Fruit fly (Drosophila melanogaster) whole organism, prepupa: ENCODE results near the gene CG3558.

Source experiments
- Blimp-1 ChIP-seq: fragments of 200-800 bp; sonication (Bioruptor generic); optimal IDR thresholded peaks from 3 replicates; lab custom pipeline; 2017; ENCODE audit warnings: missing biosample characterization, missing genetic modification characterization, mild to moderate bottlenecking, moderate library complexity, missing genetic modification reagents
- CG6792 ChIP-seq: fragments of 200-800 bp; sonication (Bioruptor generic); optimal IDR thresholded peaks from 3 replicates; lab custom pipeline; 2016; ENCODE audit warnings: missing biosample characterization, missing genetic modification characterization
- CG8319 ChIP-seq: fragments of 200-800 bp; sonication (Bioruptor generic); optimal IDR thresholded peaks from 3 replicates; lab custom pipeline; 2016; ENCODE audit warnings: missing biosample characterization, missing genetic modification characterization
- Eip78C ChIP-seq: fragments of 200-800 bp; sonication (Bioruptor generic); peaks from one replicate; lab custom pipeline; 2016; ENCODE audit warnings: missing biosample characterization, missing genetic modification characterization
- Eip93F ChIP-seq: fragments of 200-800 bp; sonication (Bioruptor generic); optimal IDR thresholded peaks from 2 replicates; lab custom pipeline; 2016; ENCODE audit warnings: missing biosample characterization, mild to moderate bottlenecking, missing genetic modification characterization
- Gug ChIP-seq: fragments of 200-800 bp; sonication (Bioruptor generic); IDR thresholded peaks from 2 replicates; pipeline ENCODE4 v1.3.6; 2022; ENCODE audit warnings: missing biosample characterization, missing genetic modification characterization
- Hr4 ChIP-seq: fragments of 200-800 bp; sonication (Bioruptor generic); optimal IDR thresholded peaks from 3 replicates; lab custom pipeline; 2016; ENCODE audit warnings: missing biosample characterization, missing genetic modification characterization
- Sox102F ChIP-seq: fragments of 200-800 bp; sonication (Bioruptor generic); optimal IDR thresholded peaks from 2 replicates; lab custom pipeline; 2016; ENCODE audit warnings: missing biosample characterization, mild to moderate bottlenecking, missing genetic modification characterization
- pdm3 ChIP-seq: fragments of 200-800 bp; sonication (Bioruptor generic); optimal IDR thresholded peaks from 3 replicates; lab custom pipeline; 2016; ENCODE audit warnings: missing biosample characterization, missing genetic modification characterization
- svp ChIP-seq: fragments of 200-800 bp; sonication (Bioruptor generic); peaks from one replicate; lab custom pipeline; 2016; ENCODE audit warnings: missing biosample characterization, missing genetic modification characterization

DNA sequence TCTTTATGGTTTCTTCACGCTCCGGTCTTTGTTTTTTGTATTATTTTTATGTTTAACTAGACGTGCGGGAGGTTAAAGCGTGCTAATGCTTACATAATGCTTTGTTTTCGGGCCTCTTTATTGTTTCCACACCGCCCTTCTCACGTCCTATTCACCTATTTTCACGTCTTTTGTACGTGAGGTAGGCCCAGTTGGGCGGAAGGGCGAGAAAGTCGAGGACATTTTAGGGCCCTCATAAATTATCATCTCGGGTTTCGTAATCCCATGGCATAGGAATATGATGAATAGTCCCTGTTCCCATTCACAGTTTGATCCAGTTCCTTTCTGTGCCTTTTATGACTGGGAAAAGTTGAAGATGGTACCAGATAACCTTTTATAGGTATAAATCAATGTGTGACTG, 12.8 kb downstream of the CG3558 start:
- TF ChIP-seq Gug (GFP tag; lab: Robert Waterston, UW) (no peak), Blimp-1 (GFP tag; lab: Kevin White, UChicago) (no peak), CG6792 (GFP tag; lab: Kevin White, UChicago) (no peak), Hr4 (GFP tag; lab: Kevin White, UChicago) (no peak), svp (GFP tag; lab: Kevin White, UChicago) (no peak), Eip93F (GFP tag; lab: Kevin White, UChicago) (no peak), Sox102F (GFP tag; lab: Kevin White, UChicago) (no peak), CG8319 (GFP tag; lab: Kevin White, UChicago) (no peak), pdm3 (GFP tag; lab: Kevin White, UChicago) (no peak), Eip78C (GFP tag; lab: Kevin White, UChicago) (no peak)
